Worm (Caenorhabditis elegans): ENCODE measurements around the gene sap-140.

- no peak for TF ChIP-seq ceh-39 (tag; optimal IDR thresholded peaks at IDR 0.05)
- TF ChIP-seq elt-3 (tag; optimal IDR thresholded peaks at IDR 0.05), result no peak
- TF ChIP-seq unc-62 (GFP tag; optimal IDR thresholded peaks at IDR 0.05), result no peak
- no peak for TF ChIP-seq nhr-28 (tag; optimal IDR thresholded peaks at IDR 0.05)
- TF ChIP-seq nhr-237 (tag; optimal IDR thresholded peaks at IDR 0.05), result no peak
- TF ChIP-seq zip-8 (tag; optimal IDR thresholded peaks at IDR 0.05), result no peak
- no peak for TF ChIP-seq pha-4 (tag; optimal IDR thresholded peaks at IDR 0.05)
- TF ChIP-seq snpc-4 (tag; optimal IDR thresholded peaks at IDR 0.05), result no peak
- no peak for TF ChIP-seq nhr-12 (tag; optimal IDR thresholded peaks at IDR 0.05)
- TF ChIP-seq ztf-11 (tag; optimal IDR thresholded peaks at IDR 0.05), result no peak
- peak; percentile 51 for TF ChIP-seq ham-2 (GFP tag; optimal IDR thresholded peaks at IDR 0.05)
These were observed 4.7 kb upstream of the sap-140 start for ce11 chrIII:7494850-7495314.

Data from whole organism, mixed stage, embryonic.